Worm (Caenorhabditis elegans) whole organism, L2 larva: ENCODE results near the gene T19D12.5.

ENCODE experiments used
- C34F6.9 ChIP-seq: fragments of 150-350 bp; optimal IDR thresholded peaks from 2 replicates; lab custom pipeline; 2014; ENCODE audit warnings: missing biosample characterization, missing genetic modification characterization
- F13H6.1 ChIP-seq: sonication (generic microtip); optimal IDR thresholded peaks from 2 replicates; lab custom pipeline; 2016; ENCODE audit warnings: missing genetic modification characterization, missing compliant biosample characterization
- Y55F3AM.14 ChIP-seq: fragments of 200-800 bp; sonication (Bioruptor generic); optimal IDR thresholded peaks from 2 replicates; lab custom pipeline; 2018; ENCODE audit warnings: mild to moderate bottlenecking, missing genetic modification characterization, missing compliant biosample characterization
- alr-1 ChIP-seq: fragments of 150-350 bp; optimal IDR thresholded peaks from 2 replicates; lab custom pipeline; 2014; ENCODE audit warnings: missing biosample characterization, missing genetic modification characterization
- aly-2 ChIP-seq: fragments of 150-350 bp; optimal IDR thresholded peaks from 2 replicates; lab custom pipeline; 2014; ENCODE audit warnings: missing biosample characterization, missing genetic modification characterization
- blmp-1 ChIP-seq: sonication (generic microtip); optimal IDR thresholded peaks from 2 replicates; lab custom pipeline; 2017; ENCODE audit warnings: missing genetic modification characterization, mild to moderate bottlenecking, missing compliant biosample characterization, antibody characterized with exemption, moderate library complexity; ENCODE audit not compliant: insufficient read depth
- ceh-16 ChIP-seq: fragments of 150-350 bp; optimal IDR thresholded peaks from 2 replicates; lab custom pipeline; 2014; ENCODE audit warnings: missing biosample characterization, missing genetic modification characterization
- ceh-82 ChIP-seq: fragments of 150-350 bp; optimal IDR thresholded peaks from 2 replicates; lab custom pipeline; 2014; ENCODE audit warnings: missing biosample characterization, missing genetic modification characterization
- crh-2 ChIP-seq: sonication (generic microtip); optimal IDR thresholded peaks from 2 replicates; lab custom pipeline; 2017; ENCODE audit warnings: missing biosample characterization, missing genetic modification characterization
- dmd-4 ChIP-seq: sonication (generic microtip); optimal IDR thresholded peaks from 2 replicates; lab custom pipeline; 2017; ENCODE audit warnings: missing biosample characterization, missing genetic modification characterization
- elt-1 ChIP-seq: fragments of 150-350 bp; optimal IDR thresholded peaks from 2 replicates; lab custom pipeline; 2014; ENCODE audit warnings: missing biosample characterization, missing genetic modification characterization
- fos-1 ChIP-seq: fragments of 150-350 bp; optimal IDR thresholded peaks from 2 replicates; lab custom pipeline; 2014; ENCODE audit warnings: missing biosample characterization, missing genetic modification characterization
- gmeb-1 ChIP-seq: fragments of 150-350 bp; optimal IDR thresholded peaks from 2 replicates; lab custom pipeline; 2014; ENCODE audit warnings: missing biosample characterization, missing genetic modification characterization
- lin-11 ChIP-seq: fragments of 150-350 bp; sonication (generic microtip); optimal IDR thresholded peaks from 2 replicates; lab custom pipeline; 2014; ENCODE audit warnings: missing biosample characterization, missing genetic modification characterization, inconsistent platforms, mixed read lengths
- lin-13 ChIP-seq: fragments of 150-350 bp; optimal IDR thresholded peaks from 2 replicates; lab custom pipeline; 2014; ENCODE audit warnings: missing biosample characterization, missing genetic modification reagents, missing genetic modification characterization
- lin-39 ChIP-seq: fragments of 150-350 bp; optimal IDR thresholded peaks from 2 replicates; lab custom pipeline; 2014; ENCODE audit warnings: missing biosample characterization, missing genetic modification reagents, missing genetic modification characterization
- lsy-2 ChIP-seq, 2 experiments: fragments of 150-350 bp in 1 of 2; sonication (generic microtip) in 1 of 2; optimal IDR thresholded peaks; 2 replicates each; lab custom pipeline; 2014 to 2017; ENCODE audit warnings: missing biosample characterization in 2 of 2, missing genetic modification characterization in 2 of 2
- mab-5 ChIP-seq: fragments of 150-350 bp; optimal IDR thresholded peaks from 2 replicates; lab custom pipeline; 2014; ENCODE audit warnings: missing biosample characterization, missing genetic modification characterization
- mdl-1 ChIP-seq, 2 experiments: fragments of 150-350 bp in 1 of 2; sonication (generic microtip) in 1 of 2; optimal IDR thresholded peaks; 2 replicates each; lab custom pipeline; 2017; ENCODE audit warnings: missing biosample characterization in 2 of 2, missing genetic modification characterization in 2 of 2
- nhr-10 ChIP-seq: sonication (generic microtip); optimal IDR thresholded peaks from 2 replicates; lab custom pipeline; 2017; ENCODE audit warnings: missing biosample characterization, missing genetic modification characterization
- nhr-11 ChIP-seq: fragments of 150-350 bp; optimal IDR thresholded peaks from 2 replicates; lab custom pipeline; 2014; ENCODE audit warnings: missing biosample characterization, missing genetic modification characterization
- nhr-12 ChIP-seq: fragments of 150-350 bp; optimal IDR thresholded peaks from 2 replicates; lab custom pipeline; 2014; ENCODE audit warnings: missing biosample characterization, missing genetic modification characterization
- nhr-129 ChIP-seq: fragments of 150-350 bp; optimal IDR thresholded peaks from 2 replicates; lab custom pipeline; 2014; ENCODE audit warnings: missing biosample characterization, missing genetic modification characterization
- nhr-21 ChIP-seq: fragments of 150-350 bp; optimal IDR thresholded peaks from 2 replicates; lab custom pipeline; 2014; ENCODE audit warnings: missing biosample characterization, missing genetic modification characterization
- nhr-237 ChIP-seq: fragments of 150-350 bp; optimal IDR thresholded peaks from 2 replicates; lab custom pipeline; 2014; ENCODE audit warnings: missing biosample characterization, missing genetic modification characterization
- nhr-77 ChIP-seq: fragments of 150-350 bp; optimal IDR thresholded peaks from 2 replicates; lab custom pipeline; 2014; ENCODE audit warnings: missing biosample characterization, missing genetic modification characterization
- peb-1 ChIP-seq: fragments of 150-350 bp; optimal IDR thresholded peaks from 2 replicates; lab custom pipeline; 2014; ENCODE audit warnings: missing biosample characterization, missing genetic modification characterization
- skn-1 ChIP-seq: sonication (generic microtip); optimal IDR thresholded peaks from 2 replicates; lab custom pipeline; 2017; ENCODE audit warnings: missing biosample characterization, missing genetic modification characterization
- sma-3 ChIP-seq: sonication (generic microtip); optimal IDR thresholded peaks from 2 replicates; lab custom pipeline; 2016; ENCODE audit warnings: missing genetic modification reagents, missing genetic modification characterization, missing compliant biosample characterization
- sma-9 ChIP-seq, 2 experiments: fragments of 150-350 bp in 1 of 2; sonication (generic microtip) in 1 of 2; optimal IDR thresholded peaks; 2 replicates each; lab custom pipeline; 2014 to 2016; ENCODE audit warnings: missing genetic modification characterization in 2 of 2, mild to moderate bottlenecking in 1 of 2, missing biosample characterization in 1 of 2, missing compliant biosample characterization in 1 of 2, missing genetic modification reagents in 1 of 2, moderate library complexity in 1 of 2
- snpc-4 ChIP-seq: fragments of 150-350 bp; optimal IDR thresholded peaks from 2 replicates; lab custom pipeline; 2014; ENCODE audit warnings: missing biosample characterization, missing genetic modification characterization
- unc-39 ChIP-seq: fragments of 150-350 bp; optimal IDR thresholded peaks from 2 replicates; lab custom pipeline; 2014; ENCODE audit warnings: missing biosample characterization, missing genetic modification characterization
- unc-55 ChIP-seq: fragments of 150-350 bp; sonication (generic microtip); optimal IDR thresholded peaks from 3 replicates; lab custom pipeline; 2014; ENCODE audit warnings: missing biosample characterization, missing genetic modification reagents, missing genetic modification characterization
- unc-62 ChIP-seq: fragments of 150-350 bp; optimal IDR thresholded peaks from 2 replicates; lab custom pipeline; 2014; ENCODE audit warnings: missing biosample characterization, missing genetic modification reagents, missing genetic modification characterization
- zag-1 ChIP-seq: fragments of 150-350 bp; optimal IDR thresholded peaks from 2 replicates; lab custom pipeline; 2014; ENCODE audit warnings: missing biosample characterization, missing genetic modification characterization
- ztf-1 ChIP-seq: fragments of 200-800 bp; sonication (Bioruptor generic); conservative IDR thresholded peaks from 2 replicates; pipeline ENCODE4 v1.3.6; 2022; ENCODE audit warnings: missing genetic modification characterization, missing compliant biosample characterization
- ztf-11 ChIP-seq: sonication (generic microtip); optimal IDR thresholded peaks from 2 replicates; lab custom pipeline; 2017; ENCODE audit warnings: missing biosample characterization, missing genetic modification characterization

T19D12.5 gene

ce11 chrII:6636136-6636535 lies at the start of gene T19D12.5:
T19D12.5 (minus strand) TSS chrII:6636236.
- no peak for TF ChIP-seq unc-62 (GFP tag; lab: Kevin White, UChicago)
- no peak for TF ChIP-seq dmd-4
- TF ChIP-seq nhr-11 (tag; lab: Kevin White, UChicago), result no peak
- TF ChIP-seq nhr-10 (tag; lab: Kevin White, UChicago), result no peak
- no peak for TF ChIP-seq nhr-237
- no peak for TF ChIP-seq aly-2
- no peak for TF ChIP-seq elt-1 (tag; lab: Kevin White, UChicago)
- TF ChIP-seq zag-1 (tag; lab: Kevin White, UChicago), result no peak
- TF ChIP-seq lin-13 (GFP tag; lab: Kevin White, UChicago), result no peak
- TF ChIP-seq skn-1 (tag; lab: Kevin White, UChicago), result no peak
- TF ChIP-seq lin-39, result no peak
- no peak for TF ChIP-seq Y55F3AM.14 (GFP tag; lab: Kevin White, UChicago)
- TF ChIP-seq nhr-129 (tag; lab: Kevin White, UChicago), result no peak
- TF ChIP-seq mab-5 (tag; lab: Kevin White, UChicago), result no peak

ce11 chrII:6683663-6684285 lies 47.7 kb upstream of the T19D12.5 start, which contains the start of gene gyf-1:
gyf-1 (plus strand) TSS chrII:6684235.
- TF ChIP-seq fos-1 (tag; lab: Kevin White, UChicago) (peak; percentile 44), C34F6.9 (peak; percentile 47), nhr-129 (tag; lab: Kevin White, UChicago) (peak; percentile 31), blmp-1 (no peak), nhr-77 (tag; lab: Kevin White, UChicago) (no peak), lsy-2 (tag; optimal IDR thresholded peaks at IDR 0.05; lab: Kevin White, UChicago) (peak in 1 of 2 experiments; percentile 51), peb-1 (no peak), nhr-12 (no peak), snpc-4 (peak; percentile 21), unc-55 (GFP tag; lab: Kevin White, UChicago) (peak; percentile 43), zag-1 (tag; lab: Kevin White, UChicago) (no peak), crh-2 (peak; percentile 61), unc-39 (tag; lab: Kevin White, UChicago) (no peak), lin-11 (tag; lab: Kevin White, UChicago) (peak; percentile 14), F13H6.1 (tag; lab: Kevin White, UChicago) (peak; percentile 34)

- TF ChIP-seq ceh-16 (tag; lab: Kevin White, UChicago) (no peak), peb-1 (no peak), mdl-1 (tag; optimal IDR thresholded peaks at IDR 0.05; lab: Kevin White, UChicago) (no peak), F13H6.1 (tag; lab: Kevin White, UChicago) (no peak), C34F6.9 (no peak), skn-1 (tag; lab: Kevin White, UChicago) (no peak), ztf-11 (tag; lab: Kevin White, UChicago) (no peak), nhr-21 (tag; lab: Kevin White, UChicago) (no peak), dmd-4 (no peak), alr-1 (no peak), ztf-1 (GFP tag; lab: Robert Waterston, UW) (no peak), sma-3 (no peak), gmeb-1 (tag; lab: Kevin White, UChicago) (no peak), ceh-82 (tag; lab: Kevin White, UChicago) (no peak), unc-62 (GFP tag; lab: Kevin White, UChicago) (no peak), nhr-77 (tag; lab: Kevin White, UChicago) (no peak)
Observed at ce11 chrII:6682918-6683317, 46.9 kb upstream of the T19D12.5 start.

- TF ChIP-seq fos-1 (tag; lab: Kevin White, UChicago) (peak; percentile 94), crh-2 (peak; percentile 13), unc-39 (tag; lab: Kevin White, UChicago) (no peak), sma-9 (GFP tag; optimal IDR thresholded peaks at IDR 0.05; lab: Kevin White, UChicago) (peak; percentile 6), sma-9 (tag; optimal IDR thresholded peaks at IDR 0.05; lab: Kevin White, UChicago) (no peak)
Observed at ce11 chrII:6681478-6681877, 45.4 kb upstream of the T19D12.5 start.
